Worm (Caenorhabditis elegans): ENCODE data around the gene K08F4.12.

The K08F4.12 gene

DNA sequence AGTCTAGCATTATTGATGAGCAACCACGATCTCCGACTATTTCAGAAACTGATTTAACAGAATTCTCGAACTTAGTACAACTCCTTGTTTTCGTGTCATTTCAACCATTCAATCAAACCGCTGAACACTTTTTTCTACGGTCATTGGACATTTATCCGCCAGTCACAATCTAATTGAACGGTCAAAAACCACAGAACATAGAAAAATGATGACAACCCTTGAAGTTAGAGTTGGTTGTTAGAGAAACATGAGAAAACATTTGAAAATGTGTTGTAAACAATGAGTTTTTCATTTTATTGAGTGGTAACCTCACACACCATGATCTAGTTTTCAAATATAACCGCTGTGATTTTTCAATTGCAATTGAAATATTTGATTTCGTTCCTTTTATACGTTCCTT lies 6.6 kb downstream of the K08F4.12 start:
- TF ChIP-seq cebp-2 (GFP tag; IDR thresholded peaks at IDR 0.05) (no peak), ceh-40 (GFP tag; IDR thresholded peaks at IDR 0.05) (no peak), fkh-3 (tag; optimal IDR thresholded peaks at IDR 0.05) (no peak), dpff-1 (tag; optimal IDR thresholded peaks at IDR 0.05) (no peak), B0336.3 (GFP tag; IDR thresholded peaks at IDR 0.05) (no peak), Y79H2A.3 (GFP tag; conservative IDR thresholded peaks at IDR 0.05) (no peak), egl-44 (GFP tag; IDR thresholded peaks at IDR 0.05) (no peak), C06A6.2 (GFP tag; conservative IDR thresholded peaks at IDR 0.05) (no peak), ceh-100 (GFP tag; IDR thresholded peaks at IDR 0.05) (no peak), F10E7.11 (tag; optimal IDR thresholded peaks at IDR 0.05) (no peak), nhr-90 (tag; optimal IDR thresholded peaks at IDR 0.05) (no peak), ama-1 (optimal IDR thresholded peaks at IDR 0.05) (no peak), ama-1 (GFP tag; optimal IDR thresholded peaks at IDR 0.05) (no peak), madf-10 (tag; optimal IDR thresholded peaks at IDR 0.05) (no peak), egl-18 (GFP tag; IDR thresholded peaks at IDR 0.05) (no peak), F52B5.7 (tag; optimal IDR thresholded peaks at IDR 0.05) (no peak)

DNA sequence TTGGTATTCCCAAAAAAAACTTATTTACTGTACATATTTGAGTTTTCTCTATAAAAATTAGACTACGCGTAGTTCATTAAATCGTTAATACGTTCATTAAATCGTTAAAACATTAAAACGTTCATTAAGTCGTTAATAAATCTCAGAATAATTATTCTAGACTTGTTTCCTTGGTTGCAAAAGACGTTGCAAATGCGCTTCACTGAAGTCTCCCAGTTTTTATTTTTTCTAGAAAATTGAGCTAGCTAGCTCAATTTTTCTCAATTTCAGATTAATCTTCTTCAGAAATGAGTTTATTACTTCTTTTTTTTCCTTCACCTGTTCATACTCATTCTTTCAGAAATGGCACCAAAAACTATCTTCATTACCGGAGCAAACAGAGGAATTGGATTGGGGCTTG lies 7.0 kb downstream of the K08F4.12 start:
- TF ChIP-seq madf-6 (GFP tag; IDR thresholded peaks at IDR 0.05) (peak; percentile 76), somi-1 (GFP tag; optimal IDR thresholded peaks at IDR 0.05) (no peak), madf-8 (GFP tag; conservative IDR thresholded peaks at IDR 0.05) (peak; percentile 60)

DNA sequence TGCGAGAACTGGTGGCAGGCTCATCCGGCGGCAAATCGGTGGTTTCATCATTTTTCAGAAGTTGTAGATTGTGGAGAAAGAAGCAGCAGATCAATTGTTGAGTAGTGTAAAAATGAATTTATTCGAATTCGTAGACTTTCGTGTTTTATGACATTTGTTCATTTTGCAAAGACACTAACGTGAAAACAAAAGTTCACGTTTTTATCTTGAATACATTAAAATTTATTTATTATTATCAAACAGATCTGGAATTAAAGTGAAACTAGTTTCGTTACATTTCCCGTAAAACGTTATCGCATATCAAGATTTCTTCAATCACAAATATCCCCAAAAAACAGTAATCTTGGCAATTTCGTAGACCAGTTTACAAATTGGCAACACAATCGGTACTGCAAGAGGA lies 9.0 kb downstream of the K08F4.12 start, which contains the start of gene T14G10.8:
Gene T14G10.8, minus strand, starts transcription at position 101 of the 400 bp plus-strand sequence.
- no peak for TF ChIP-seq attf-6 (GFP tag; IDR thresholded peaks at IDR 0.05)
- TF ChIP-seq B0336.3 (GFP tag; IDR thresholded peaks at IDR 0.05) = no peak
- TF ChIP-seq F22D6.2 (tag; optimal IDR thresholded peaks at IDR 0.05) = no peak
- TF ChIP-seq lag-1 (GFP tag; IDR thresholded peaks at IDR 0.05) = no peak
- TF ChIP-seq snpc-1.1 (tag; optimal IDR thresholded peaks at IDR 0.05; ENCODE audit: insufficient read depth) = no peak
- no peak for TF ChIP-seq hrde-1 (tag; optimal IDR thresholded peaks at IDR 0.05; ENCODE audit: borderline replicate concordance)
- no peak for TF ChIP-seq F57C9.4 (tag; optimal IDR thresholded peaks at IDR 0.05)
- no peak for TF ChIP-seq ceh-58 (GFP tag; IDR thresholded peaks at IDR 0.05)

DNA sequence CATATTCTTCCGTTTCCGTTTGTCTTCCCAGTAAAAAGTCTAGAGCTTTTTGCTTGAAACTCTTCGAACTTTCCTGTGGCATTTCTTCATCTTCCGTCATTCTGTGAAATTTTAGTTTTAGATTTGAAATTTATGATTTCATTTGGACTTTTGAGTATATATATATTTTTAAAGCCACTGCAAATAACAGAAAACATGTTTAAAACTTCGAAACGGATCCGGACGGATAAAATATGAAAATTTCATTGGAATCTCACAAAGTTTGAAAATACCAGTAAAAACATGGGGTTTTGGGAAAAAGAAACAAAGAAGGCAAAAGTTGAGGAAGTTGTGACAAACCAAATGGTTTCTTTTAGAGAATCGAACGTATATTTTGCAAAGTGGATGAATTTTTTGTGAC lies 11.0 kb downstream of the K08F4.12 start, which contains the start of gene pigs-1:
Gene pigs-1, minus strand, starts transcription at position 101 of the 400 bp plus-strand sequence.
- TF ChIP-seq ztf-18 (tag; optimal IDR thresholded peaks at IDR 0.05) = no peak
- no peak for TF ChIP-seq K12H6.12 (tag; optimal IDR thresholded peaks at IDR 0.05)
- no peak for TF ChIP-seq hsf-1 (GFP tag; IDR thresholded peaks at IDR 0.05)
- no peak for TF ChIP-seq snpc-3.4 (tag; optimal IDR thresholded peaks at IDR 0.05)
- TF ChIP-seq lsy-27 (tag; optimal IDR thresholded peaks at IDR 0.05; ENCODE audit: borderline replicate concordance, insufficient read depth) = no peak
- TF ChIP-seq rcor-1 (GFP tag; IDR thresholded peaks at IDR 0.05) = no peak
- TF ChIP-seq ceh-27 (GFP tag; optimal IDR thresholded peaks at IDR 0.05) = no peak
- no peak for TF ChIP-seq madf-3 (GFP tag; IDR thresholded peaks at IDR 0.05)
- TF ChIP-seq ceh-40 (GFP tag; IDR thresholded peaks at IDR 0.05) = no peak

DNA sequence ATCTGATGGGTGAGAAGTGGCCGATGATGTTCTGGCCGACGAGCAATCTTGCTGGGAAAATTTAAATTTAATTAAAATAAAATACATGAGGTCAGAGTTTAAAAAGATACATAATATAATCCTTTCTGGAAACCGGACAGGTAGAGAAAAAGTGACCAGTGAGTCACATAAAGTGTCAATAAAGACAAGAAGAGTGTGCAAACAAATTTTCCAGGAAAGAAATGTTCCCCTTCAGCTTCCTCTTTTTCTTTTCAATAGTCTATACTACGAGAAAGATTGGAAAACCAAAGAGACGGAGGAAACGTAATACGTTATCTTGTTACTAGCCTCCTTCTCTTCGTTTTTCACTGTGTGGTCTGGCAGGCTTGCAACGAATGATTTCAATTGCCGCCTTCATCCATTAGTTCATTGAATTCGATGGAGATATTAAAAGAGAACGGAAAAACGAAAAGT lies 12.7 kb downstream of the K08F4.12 start, which contains the start of gene tsp-12:
Gene tsp-12, minus strand, starts transcription at position 51 of the 453 bp plus-strand sequence.
- no peak for TF ChIP-seq bed-2 (GFP tag; IDR thresholded peaks at IDR 0.05)
- TF ChIP-seq nhr-120 (GFP tag; IDR thresholded peaks at IDR 0.05) = no peak
- TF ChIP-seq hmg-1.2 (GFP tag; IDR thresholded peaks at IDR 0.05) = no peak
- TF ChIP-seq ztf-22 (GFP tag; optimal IDR thresholded peaks at IDR 0.05) = no peak
- TF ChIP-seq B0019.2 (GFP tag; conservative IDR thresholded peaks at IDR 0.05) = no peak
- no peak for TF ChIP-seq xnd-1 (tag; optimal IDR thresholded peaks at IDR 0.05)
- no peak for TF ChIP-seq hlh-26 (GFP tag; conservative IDR thresholded peaks at IDR 0.05)
- TF ChIP-seq nfyb-1 (GFP tag; IDR thresholded peaks at IDR 0.05) = no peak
- TF ChIP-seq egrh-3 (GFP tag; IDR thresholded peaks at IDR 0.05) = no peak
- no peak for TF ChIP-seq zfh-2 (GFP tag; conservative IDR thresholded peaks at IDR 0.05)
- no peak for TF ChIP-seq ZK185.1 (tag; optimal IDR thresholded peaks at IDR 0.05; ENCODE audit: poor library complexity, severe bottlenecking)
